6 fruit fly cellular contexts compared by ENCODE assay signal in the genomic region with DNA sequence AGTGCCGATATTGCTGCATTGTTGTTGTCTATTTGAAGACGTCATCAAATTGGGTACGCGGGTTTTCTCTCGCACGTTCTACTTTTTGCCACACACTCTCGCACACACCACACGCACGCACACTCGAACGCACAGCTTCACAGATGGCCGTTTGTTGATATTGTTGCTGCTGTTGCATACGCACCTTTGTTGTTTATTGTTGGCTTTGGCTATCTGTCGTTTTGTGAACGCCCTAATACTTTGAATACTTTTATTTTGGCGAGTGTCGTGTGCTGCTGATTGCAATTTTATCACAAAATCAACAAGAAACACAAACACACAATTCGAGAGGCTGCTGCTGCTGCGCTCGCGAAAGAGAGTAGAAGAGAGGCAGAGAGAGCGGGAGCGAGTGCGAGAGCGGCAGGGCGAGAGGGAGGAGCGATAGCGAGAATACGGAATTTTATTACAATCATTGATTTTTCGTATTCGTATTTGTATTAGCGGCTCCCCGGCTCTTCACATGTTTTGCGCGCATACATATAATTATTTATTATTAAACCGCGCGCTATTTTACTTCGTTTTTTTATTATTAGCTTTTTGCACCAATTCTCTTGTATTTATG.
TF ChIP-seq lines count a peak whose summit lies in the region.

No protein-coding gene starts in this region.

- no peak for TF ChIP-seq CTCF in whole organism, embryonic (GFP tag; optimal IDR thresholded peaks at IDR 0.05; lab: Kevin White, UChicago)

TF ChIP-seq in whole organism, 6 proteins besides CTCF, POLR2A, EP300 and RAD21:
- TF ChIP-seq Dll (optimal IDR thresholded peaks at IDR 0.05; lab: Kevin White, UChicago), result peak; percentile 97
- no peak for TF ChIP-seq EcR (GFP tag; optimal IDR thresholded peaks at IDR 0.05; lab: Kevin White, UChicago)
- no peak for TF ChIP-seq pan (optimal IDR thresholded peaks at IDR 0.05; lab: Kevin White, UChicago)

TF ChIP-seq in whole organism, adult, 20 proteins besides CTCF, POLR2A, EP300 and RAD21 (continues in another document):
- no peak for TF ChIP-seq kay (GFP tag; lab: Kevin White, UChicago; ENCODE audit: borderline replicate concordance)
- peak; percentile 73 for TF ChIP-seq CG12768 (GFP tag; optimal IDR thresholded peaks at IDR 0.05; lab: Kevin White, UChicago)
- TF ChIP-seq Crg-1 (GFP tag; optimal IDR thresholded peaks at IDR 0.05; lab: Kevin White, UChicago), result peak; percentile 34
- peak; percentile 65 for TF ChIP-seq Mnt (GFP tag; optimal IDR thresholded peaks at IDR 0.05; lab: Kevin White, UChicago)
- TF ChIP-seq Hr96 (GFP tag; optimal IDR thresholded peaks at IDR 0.05; lab: Kevin White, UChicago), result peak; percentile 4
- TF ChIP-seq Clk (GFP tag; optimal IDR thresholded peaks at IDR 0.05; lab: Kevin White, UChicago), result peak; percentile 25
- peak; percentile 55 for TF ChIP-seq CG7045 (GFP tag; optimal IDR thresholded peaks at IDR 0.05; lab: Kevin White, UChicago)
- TF ChIP-seq CG5204 (GFP tag; optimal IDR thresholded peaks at IDR 0.05; lab: Kevin White, UChicago), result no peak
- TF ChIP-seq pad (GFP tag; optimal IDR thresholded peaks at IDR 0.05; lab: Kevin White, UChicago), result peak; percentile 36
- peak; percentile 14 for TF ChIP-seq CG33017 (tag; optimal IDR thresholded peaks at IDR 0.05; lab: Kevin White, UChicago)
- TF ChIP-seq CG11617 (GFP tag; optimal IDR thresholded peaks at IDR 0.05; lab: Kevin White, UChicago), result peak; percentile 60
- no peak for TF ChIP-seq bab1 (GFP tag; optimal IDR thresholded peaks at IDR 0.05; lab: Kevin White, UChicago)
- TF ChIP-seq CG14711 (tag; optimal IDR thresholded peaks at IDR 0.05; lab: Kevin White, UChicago), result peak; percentile 15
- TF ChIP-seq cnc (optimal IDR thresholded peaks at IDR 0.05; lab: Kevin White, UChicago), result no peak
- no peak for TF ChIP-seq toe (GFP tag; optimal IDR thresholded peaks at IDR 0.05; lab: Kevin White, UChicago)
- peak; percentile 80 for TF ChIP-seq cic (GFP tag; optimal IDR thresholded peaks at IDR 0.05; lab: Kevin White, UChicago)

TF ChIP-seq in whole organism, embryonic, 481 proteins besides CTCF, POLR2A, EP300 and RAD21 (continues in another document):
- TF ChIP-seq eyg (GFP tag; optimal IDR thresholded peaks at IDR 0.05; lab: Kevin White, UChicago), result peak; percentile 27
- TF ChIP-seq Mad (GFP tag; optimal IDR thresholded peaks at IDR 0.05; lab: Kevin White, UChicago), result peak; percentile 23
- TF ChIP-seq B-H1 (GFP tag; IDR thresholded peaks at IDR 0.05; lab: Robert Waterston, UW), result no peak
- TF ChIP-seq zen2 (GFP tag; IDR thresholded peaks at IDR 0.05; lab: Robert Waterston, UW; ENCODE audit: partially characterized antibody), result no peak
- TF ChIP-seq caup (GFP tag; optimal IDR thresholded peaks at IDR 0.05; lab: Kevin White, UChicago; ENCODE audit: severe bottlenecking), result peak; percentile 51
- peak; percentile 81 for TF ChIP-seq sd (tag; optimal IDR thresholded peaks at IDR 0.05; lab: Kevin White, UChicago)
- no peak for TF ChIP-seq CG16813 (GFP tag; IDR thresholded peaks at IDR 0.05; lab: Robert Waterston, UW; ENCODE audit: partially characterized antibody)
- peak; percentile 49 for TF ChIP-seq Hand (GFP tag; optimal IDR thresholded peaks at IDR 0.05; lab: Kevin White, UChicago)
- peak in 1 of 3 experiments; percentile 19 for TF ChIP-seq lola (GFP tag; optimal IDR thresholded peaks at IDR 0.05; lab: Kevin White, UChicago)
- TF ChIP-seq CG12769 (tag; optimal IDR thresholded peaks at IDR 0.05; lab: Kevin White, UChicago), result peak; percentile 34
- peak; percentile 63 for TF ChIP-seq CG11398 (GFP tag; optimal IDR thresholded peaks at IDR 0.05; lab: Kevin White, UChicago)
- peak; percentile 94 for TF ChIP-seq onecut (GFP tag; IDR thresholded peaks at IDR 0.05; lab: Robert Waterston, UW)
- TF ChIP-seq dmrt11E (tag; optimal IDR thresholded peaks at IDR 0.05; lab: Kevin White, UChicago), result peak; percentile 39
- peak; percentile 66 for TF ChIP-seq CG7745 (tag; optimal IDR thresholded peaks at IDR 0.05; lab: Kevin White, UChicago)
- TF ChIP-seq stwl (tag; optimal IDR thresholded peaks at IDR 0.05; lab: Kevin White, UChicago), result no peak

TF ChIP-seq in whole organism, prepupa, 60 proteins besides CTCF, POLR2A, EP300 and RAD21 (continues in another document):
- TF ChIP-seq CG9139 (GFP tag; optimal IDR thresholded peaks at IDR 0.05; lab: Kevin White, UChicago), result peak; percentile 37
- no peak for TF ChIP-seq CG15336 (GFP tag; IDR thresholded peaks at IDR 0.05; lab: Robert Waterston, UW)
- no peak for TF ChIP-seq salr (GFP tag; optimal IDR thresholded peaks at IDR 0.05; lab: Kevin White, UChicago)
- no peak for TF ChIP-seq OdsH (GFP tag; optimal IDR thresholded peaks at IDR 0.05; lab: Kevin White, UChicago)
- peak; percentile 12 for TF ChIP-seq CG3032 (tag; optimal IDR thresholded peaks at IDR 0.05; lab: Kevin White, UChicago)
- no peak for TF ChIP-seq CG8319 (GFP tag; optimal IDR thresholded peaks at IDR 0.05; lab: Kevin White, UChicago)
- TF ChIP-seq Ets96B (tag; optimal IDR thresholded peaks at IDR 0.05; lab: Kevin White, UChicago), result no peak
- peak; percentile 38 for TF ChIP-seq CG16779 (tag; optimal IDR thresholded peaks at IDR 0.05; lab: Kevin White, UChicago)
- peak; percentile 41 for TF ChIP-seq spab (GFP tag; optimal IDR thresholded peaks at IDR 0.05; lab: Kevin White, UChicago)
- peak; percentile 5 for TF ChIP-seq pdm3 (GFP tag; optimal IDR thresholded peaks at IDR 0.05; lab: Kevin White, UChicago)
- TF ChIP-seq CG34406 (GFP tag; optimal IDR thresholded peaks at IDR 0.05; lab: Kevin White, UChicago), result peak; percentile 41
- no peak for TF ChIP-seq CG8119 (GFP tag; IDR thresholded peaks at IDR 0.05; lab: Robert Waterston, UW)
- TF ChIP-seq Eip78C (GFP tag; lab: Kevin White, UChicago), result peak; percentile 72
- TF ChIP-seq CG10669 (GFP tag; optimal IDR thresholded peaks at IDR 0.05; lab: Kevin White, UChicago), result no peak
- TF ChIP-seq Sox102F (GFP tag; optimal IDR thresholded peaks at IDR 0.05; lab: Kevin White, UChicago), result peak; percentile 56
- no peak for TF ChIP-seq lz (GFP tag; optimal IDR thresholded peaks at IDR 0.05; lab: Kevin White, UChicago)
- TF ChIP-seq svp (GFP tag; lab: Kevin White, UChicago), result peak; percentile 55
- no peak for TF ChIP-seq Ets21C (GFP tag; optimal IDR thresholded peaks at IDR 0.05; lab: Kevin White, UChicago)

TF ChIP-seq in whole organism, pupa, 21 proteins besides CTCF, POLR2A, EP300 and RAD21 (continues in another document):
- TF ChIP-seq Pif1A (GFP tag; optimal IDR thresholded peaks at IDR 0.05; lab: Kevin White, UChicago), result peak; percentile 31
- no peak for TF ChIP-seq CG12605 (GFP tag; IDR thresholded peaks at IDR 0.05; lab: Robert Waterston, UW)
- no peak for TF ChIP-seq fd96Ca (GFP tag; IDR thresholded peaks at IDR 0.05; lab: Robert Waterston, UW)
- TF ChIP-seq gl (tag; optimal IDR thresholded peaks at IDR 0.05; lab: Kevin White, UChicago), result peak; percentile 54
- peak; percentile 47 for TF ChIP-seq Pif1B (GFP tag; optimal IDR thresholded peaks at IDR 0.05; lab: Kevin White, UChicago)
- TF ChIP-seq CG17806 (tag; optimal IDR thresholded peaks at IDR 0.05; lab: Kevin White, UChicago), result no peak
- TF ChIP-seq CG15710 (tag; optimal IDR thresholded peaks at IDR 0.05; lab: Kevin White, UChicago), result no peak
- TF ChIP-seq D1 (tag; optimal IDR thresholded peaks at IDR 0.05; lab: Kevin White, UChicago), result no peak
- TF ChIP-seq Ets98B (GFP tag; IDR thresholded peaks at IDR 0.05; lab: Robert Waterston, UW), result no peak
- TF ChIP-seq CG10348 (GFP tag; IDR thresholded peaks at IDR 0.05; lab: Robert Waterston, UW), result no peak
- no peak for TF ChIP-seq CG8159 (tag; optimal IDR thresholded peaks at IDR 0.05; lab: Kevin White, UChicago)
- TF ChIP-seq rn (GFP tag; IDR thresholded peaks at IDR 0.05; lab: Robert Waterston, UW), result no peak
- peak; percentile 23 for TF ChIP-seq CG13204 (GFP tag; optimal IDR thresholded peaks at IDR 0.05; lab: Kevin White, UChicago)
- no peak for TF ChIP-seq CG9948 (tag; optimal IDR thresholded peaks at IDR 0.05; lab: Kevin White, UChicago)
- no peak for TF ChIP-seq CG4496 (GFP tag; IDR thresholded peaks at IDR 0.05; lab: Robert Waterston, UW)
- no peak for TF ChIP-seq CG14655 (GFP tag; optimal IDR thresholded peaks at IDR 0.05; lab: Kevin White, UChicago)
- TF ChIP-seq CG8301 (tag; optimal IDR thresholded peaks at IDR 0.05; lab: Kevin White, UChicago), result peak; percentile 9
- TF ChIP-seq EcR (GFP tag; optimal IDR thresholded peaks at IDR 0.05; lab: Kevin White, UChicago), result no peak
- TF ChIP-seq CG34367 (tag; optimal IDR thresholded peaks at IDR 0.05; lab: Kevin White, UChicago), result no peak
- TF ChIP-seq Snoo (tag; optimal IDR thresholded peaks at IDR 0.05; lab: Kevin White, UChicago), result peak; percentile 35

TF ChIP-seq in whole organism, wandering third instar larva, 38 proteins besides CTCF, POLR2A, EP300 and RAD21 (continues in another document):
- no peak for TF ChIP-seq lola (GFP tag; optimal IDR thresholded peaks at IDR 0.05; lab: Kevin White, UChicago)
- TF ChIP-seq Mio (GFP tag; optimal IDR thresholded peaks at IDR 0.05; lab: Kevin White, UChicago), result no peak
- TF ChIP-seq dl (GFP tag; optimal IDR thresholded peaks at IDR 0.05; lab: Kevin White, UChicago; ENCODE audit: insufficient read depth in 1 of 2, partially characterized antibody in 2 of 2), result peak; percentile 95 to 98
- TF ChIP-seq Vsx2 (GFP tag; optimal IDR thresholded peaks at IDR 0.05; lab: Kevin White, UChicago; ENCODE audit: partially characterized antibody), result peak; percentile 96
- TF ChIP-seq Myc (optimal IDR thresholded peaks at IDR 0.05; lab: Kevin White, UChicago), result no peak
- TF ChIP-seq jim (GFP tag; optimal IDR thresholded peaks at IDR 0.05; lab: Kevin White, UChicago), result no peak
- TF ChIP-seq usp (GFP tag; optimal IDR thresholded peaks at IDR 0.05; lab: Kevin White, UChicago), result no peak
- TF ChIP-seq pan (optimal IDR thresholded peaks at IDR 0.05; lab: Kevin White, UChicago), result no peak
- peak; percentile 54 for TF ChIP-seq Sp1 (GFP tag; optimal IDR thresholded peaks at IDR 0.05; lab: Kevin White, UChicago)
- TF ChIP-seq h (GFP tag; optimal IDR thresholded peaks at IDR 0.05; lab: Kevin White, UChicago), result peak; percentile 80
- no peak for TF ChIP-seq dmrt93B (GFP tag; optimal IDR thresholded peaks at IDR 0.05; lab: Kevin White, UChicago)
- peak; percentile 63 for TF ChIP-seq rgr (GFP tag; optimal IDR thresholded peaks at IDR 0.05; lab: Kevin White, UChicago)
- peak; percentile 83 for TF ChIP-seq brk (GFP tag; optimal IDR thresholded peaks at IDR 0.05; lab: Kevin White, UChicago)
- TF ChIP-seq sv (GFP tag; optimal IDR thresholded peaks at IDR 0.05; lab: Kevin White, UChicago), result no peak
- TF ChIP-seq Hr78 (GFP tag; optimal IDR thresholded peaks at IDR 0.05; lab: Kevin White, UChicago), result no peak
- no peak for TF ChIP-seq woc (GFP tag; optimal IDR thresholded peaks at IDR 0.05; lab: Kevin White, UChicago)
- TF ChIP-seq CG9705 (GFP tag; optimal IDR thresholded peaks at IDR 0.05; lab: Kevin White, UChicago), result no peak
- TF ChIP-seq Rel (GFP tag; optimal IDR thresholded peaks at IDR 0.05; lab: Kevin White, UChicago), result peak; percentile 80
- TF ChIP-seq Rel (tag; optimal IDR thresholded peaks at IDR 0.05; lab: Kevin White, UChicago), result no peak
- TF ChIP-seq Abd-B (GFP tag; optimal IDR thresholded peaks at IDR 0.05; lab: Kevin White, UChicago), result no peak
- peak; percentile 65 for TF ChIP-seq sage (GFP tag; optimal IDR thresholded peaks at IDR 0.05; lab: Kevin White, UChicago)
- TF ChIP-seq GATAd (GFP tag; optimal IDR thresholded peaks at IDR 0.05; lab: Kevin White, UChicago), result no peak
